Fruit fly (Drosophila melanogaster) Kc167 (cell line): Measurements from ENCODE around the gene CG14410.

Experiments
- Myc ChIP-seq: fragments of >200 bp; optimal IDR thresholded peaks from 2 replicates; lab custom pipeline; 2017; ENCODE audit warnings: missing external identifiers
- psq ChIP-seq: fragments of >200 bp; optimal IDR thresholded peaks from 2 replicates; lab custom pipeline; 2017; ENCODE audit warnings: missing external identifiers

DNA sequence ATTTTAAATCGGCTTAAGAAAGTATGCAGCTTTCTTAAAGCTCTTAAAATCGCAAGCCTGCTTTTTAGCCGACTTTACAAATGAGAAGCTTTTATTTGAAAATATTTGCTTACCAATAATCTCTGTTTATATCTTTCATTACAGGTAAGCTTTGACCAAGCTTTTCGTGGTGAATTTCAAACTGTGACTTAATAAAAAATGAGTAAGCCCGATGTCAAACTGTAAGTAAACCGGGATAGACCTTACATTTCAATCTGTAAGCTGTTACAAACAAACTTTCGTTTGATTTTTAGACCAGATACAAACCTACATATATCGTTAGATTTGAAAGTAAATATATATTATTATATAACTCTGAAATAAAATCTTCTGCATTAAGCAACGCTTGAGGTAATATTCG is 49.0 kb downstream of the CG14410 start:
- TF ChIP-seq Myc (lab: Kevin White, UChicago) (no peak), psq (lab: Kevin White, UChicago) (no peak)
